Worm (Caenorhabditis elegans) whole organism, L2 larva: Measurements from ENCODE around the gene C05C10.3.

Experiments
- Y55F3AM.14 ChIP-seq: fragments of 200-800 bp; sonication (Bioruptor generic); optimal IDR thresholded peaks from 2 replicates; lab custom pipeline; 2018; ENCODE audit warnings: mild to moderate bottlenecking, missing genetic modification characterization, missing compliant biosample characterization
- alr-1 ChIP-seq: fragments of 150-350 bp; optimal IDR thresholded peaks from 2 replicates; lab custom pipeline; 2014; ENCODE audit warnings: missing biosample characterization, missing genetic modification characterization
- aly-2 ChIP-seq: fragments of 150-350 bp; optimal IDR thresholded peaks from 2 replicates; lab custom pipeline; 2014; ENCODE audit warnings: missing biosample characterization, missing genetic modification characterization
- ama-1 ChIP-seq: fragments of 150-350 bp; optimal IDR thresholded peaks from 2 replicates; lab custom pipeline; 2018; ENCODE audit warnings: inconsistent platforms
- blmp-1 ChIP-seq: sonication (generic microtip); optimal IDR thresholded peaks from 2 replicates; lab custom pipeline; 2017; ENCODE audit warnings: missing genetic modification characterization, mild to moderate bottlenecking, missing compliant biosample characterization, antibody characterized with exemption, moderate library complexity; ENCODE audit not compliant: insufficient read depth
- ceh-16 ChIP-seq: fragments of 150-350 bp; optimal IDR thresholded peaks from 2 replicates; lab custom pipeline; 2014; ENCODE audit warnings: missing biosample characterization, missing genetic modification characterization
- crh-2 ChIP-seq: sonication (generic microtip); optimal IDR thresholded peaks from 2 replicates; lab custom pipeline; 2017; ENCODE audit warnings: missing biosample characterization, missing genetic modification characterization
- egl-27 ChIP-seq: sonication (generic microtip); optimal IDR thresholded peaks from 3 replicates; lab custom pipeline; 2017; ENCODE audit warnings: missing biosample characterization, missing genetic modification reagents, missing genetic modification characterization
- elt-1 ChIP-seq: fragments of 150-350 bp; optimal IDR thresholded peaks from 2 replicates; lab custom pipeline; 2014; ENCODE audit warnings: missing biosample characterization, missing genetic modification characterization
- elt-3 ChIP-seq: sonication (generic microtip); optimal IDR thresholded peaks from 2 replicates; lab custom pipeline; 2017; ENCODE audit warnings: missing biosample characterization, missing genetic modification characterization
- fos-1 ChIP-seq: fragments of 150-350 bp; optimal IDR thresholded peaks from 2 replicates; lab custom pipeline; 2014; ENCODE audit warnings: missing biosample characterization, missing genetic modification characterization
- gmeb-1 ChIP-seq: fragments of 150-350 bp; optimal IDR thresholded peaks from 2 replicates; lab custom pipeline; 2014; ENCODE audit warnings: missing biosample characterization, missing genetic modification characterization
- lin-11 ChIP-seq: fragments of 150-350 bp; sonication (generic microtip); optimal IDR thresholded peaks from 2 replicates; lab custom pipeline; 2014; ENCODE audit warnings: missing biosample characterization, missing genetic modification characterization, inconsistent platforms, mixed read lengths
- lin-13 ChIP-seq: fragments of 150-350 bp; optimal IDR thresholded peaks from 2 replicates; lab custom pipeline; 2014; ENCODE audit warnings: missing biosample characterization, missing genetic modification reagents, missing genetic modification characterization
- lsy-2 ChIP-seq, 2 experiments: fragments of 150-350 bp in 1 of 2; sonication (generic microtip) in 1 of 2; optimal IDR thresholded peaks; 2 replicates each; lab custom pipeline; 2014 to 2017; ENCODE audit warnings: missing biosample characterization in 2 of 2, missing genetic modification characterization in 2 of 2
- mdl-1 ChIP-seq, 2 experiments: fragments of 150-350 bp in 1 of 2; sonication (generic microtip) in 1 of 2; optimal IDR thresholded peaks; 2 replicates each; lab custom pipeline; 2017; ENCODE audit warnings: missing biosample characterization in 2 of 2, missing genetic modification characterization in 2 of 2
- nhr-10 ChIP-seq: sonication (generic microtip); optimal IDR thresholded peaks from 2 replicates; lab custom pipeline; 2017; ENCODE audit warnings: missing biosample characterization, missing genetic modification characterization
- nhr-11 ChIP-seq: fragments of 150-350 bp; optimal IDR thresholded peaks from 2 replicates; lab custom pipeline; 2014; ENCODE audit warnings: missing biosample characterization, missing genetic modification characterization
- nhr-12 ChIP-seq: fragments of 150-350 bp; optimal IDR thresholded peaks from 2 replicates; lab custom pipeline; 2014; ENCODE audit warnings: missing biosample characterization, missing genetic modification characterization
- nhr-21 ChIP-seq: fragments of 150-350 bp; optimal IDR thresholded peaks from 2 replicates; lab custom pipeline; 2014; ENCODE audit warnings: missing biosample characterization, missing genetic modification characterization
- nhr-23 ChIP-seq: fragments of 150-350 bp; optimal IDR thresholded peaks from 2 replicates; lab custom pipeline; 2014; ENCODE audit warnings: missing biosample characterization, missing genetic modification reagents, missing genetic modification characterization
- nhr-237 ChIP-seq: fragments of 150-350 bp; optimal IDR thresholded peaks from 2 replicates; lab custom pipeline; 2014; ENCODE audit warnings: missing biosample characterization, missing genetic modification characterization
- nhr-25 ChIP-seq: fragments of 150-350 bp; sonication (generic microtip); optimal IDR thresholded peaks from 3 replicates; lab custom pipeline; 2014; ENCODE audit warnings: missing biosample characterization, missing genetic modification characterization
- nhr-6 ChIP-seq: fragments of 150-350 bp; optimal IDR thresholded peaks from 2 replicates; lab custom pipeline; 2014; ENCODE audit warnings: missing biosample characterization, missing genetic modification characterization
- nhr-77 ChIP-seq: fragments of 150-350 bp; optimal IDR thresholded peaks from 2 replicates; lab custom pipeline; 2014; ENCODE audit warnings: missing biosample characterization, missing genetic modification characterization
- peb-1 ChIP-seq: fragments of 150-350 bp; optimal IDR thresholded peaks from 2 replicates; lab custom pipeline; 2014; ENCODE audit warnings: missing biosample characterization, missing genetic modification characterization
- sem-4 ChIP-seq: fragments of 150-350 bp; optimal IDR thresholded peaks from 2 replicates; lab custom pipeline; 2014; ENCODE audit warnings: missing biosample characterization, missing genetic modification reagents, missing genetic modification characterization
- sma-3 ChIP-seq: sonication (generic microtip); optimal IDR thresholded peaks from 2 replicates; lab custom pipeline; 2016; ENCODE audit warnings: missing genetic modification reagents, missing genetic modification characterization, missing compliant biosample characterization
- sma-9 ChIP-seq, 2 experiments: fragments of 150-350 bp in 1 of 2; sonication (generic microtip) in 1 of 2; optimal IDR thresholded peaks; 2 replicates each; lab custom pipeline; 2014 to 2016; ENCODE audit warnings: missing genetic modification characterization in 2 of 2, mild to moderate bottlenecking in 1 of 2, missing biosample characterization in 1 of 2, missing compliant biosample characterization in 1 of 2, missing genetic modification reagents in 1 of 2, moderate library complexity in 1 of 2
- snpc-4 ChIP-seq: fragments of 150-350 bp; optimal IDR thresholded peaks from 2 replicates; lab custom pipeline; 2014; ENCODE audit warnings: missing biosample characterization, missing genetic modification characterization
- unc-39 ChIP-seq: fragments of 150-350 bp; optimal IDR thresholded peaks from 2 replicates; lab custom pipeline; 2014; ENCODE audit warnings: missing biosample characterization, missing genetic modification characterization
- unc-55 ChIP-seq: fragments of 150-350 bp; sonication (generic microtip); optimal IDR thresholded peaks from 3 replicates; lab custom pipeline; 2014; ENCODE audit warnings: missing biosample characterization, missing genetic modification reagents, missing genetic modification characterization
- unc-62 ChIP-seq: fragments of 150-350 bp; optimal IDR thresholded peaks from 2 replicates; lab custom pipeline; 2014; ENCODE audit warnings: missing biosample characterization, missing genetic modification reagents, missing genetic modification characterization
- zag-1 ChIP-seq: fragments of 150-350 bp; optimal IDR thresholded peaks from 2 replicates; lab custom pipeline; 2014; ENCODE audit warnings: missing biosample characterization, missing genetic modification characterization
- ztf-1 ChIP-seq: fragments of 200-800 bp; sonication (Bioruptor generic); conservative IDR thresholded peaks from 2 replicates; pipeline ENCODE4 v1.3.6; 2022; ENCODE audit warnings: missing genetic modification characterization, missing compliant biosample characterization

Gene C05C10.3

ce11 chrII:9935664-9936063 lies 1.0 kb downstream of the C05C10.3 start:
- TF ChIP-seq egl-27 (tag; lab: Kevin White, UChicago) (no peak), lin-13 (GFP tag; lab: Kevin White, UChicago) (peak; percentile 17)

ce11 chrII:9935044-9935599 lies 1.6 kb downstream of the C05C10.3 start:
- TF ChIP-seq ztf-1 (GFP tag; lab: Robert Waterston, UW) (no peak), lsy-2 (tag; optimal IDR thresholded peaks at IDR 0.05; lab: Kevin White, UChicago) (no peak), nhr-237 (tag; lab: Kevin White, UChicago) (no peak), sem-4 (no peak), nhr-77 (tag; lab: Kevin White, UChicago) (no peak), aly-2 (tag; lab: Kevin White, UChicago) (no peak), blmp-1 (no peak), nhr-23 (no peak), unc-55 (GFP tag; lab: Kevin White, UChicago) (no peak), fos-1 (tag; lab: Kevin White, UChicago) (peak; percentile 43), unc-39 (no peak), mdl-1 (tag; optimal IDR thresholded peaks at IDR 0.05; lab: Kevin White, UChicago) (no peak), gmeb-1 (tag; lab: Kevin White, UChicago) (no peak), sma-9 (GFP tag; optimal IDR thresholded peaks at IDR 0.05; lab: Kevin White, UChicago) (peak; percentile 32), sma-9 (tag; optimal IDR thresholded peaks at IDR 0.05; lab: Kevin White, UChicago) (no peak), elt-1 (tag; lab: Kevin White, UChicago) (no peak), crh-2 (peak; percentile 47), nhr-25 (no peak), nhr-6 (tag; lab: Kevin White, UChicago) (no peak), nhr-12 (tag; lab: Kevin White, UChicago) (no peak), lin-11 (tag; lab: Kevin White, UChicago) (no peak), peb-1 (no peak), nhr-10 (tag; lab: Kevin White, UChicago) (no peak), Y55F3AM.14 (no peak)

- no peak for TF ChIP-seq zag-1 (tag; lab: Kevin White, UChicago)
- TF ChIP-seq lsy-2 (tag; optimal IDR thresholded peaks at IDR 0.05; lab: Kevin White, UChicago), result no peak
- no peak for TF ChIP-seq nhr-25
- no peak for TF ChIP-seq elt-1 (tag; lab: Kevin White, UChicago)
- TF ChIP-seq snpc-4, result no peak
- no peak for TF ChIP-seq alr-1 (tag; lab: Kevin White, UChicago)
- TF ChIP-seq nhr-21 (tag; lab: Kevin White, UChicago), result no peak
- TF ChIP-seq sem-4, result no peak
- no peak for TF ChIP-seq ztf-1 (GFP tag; lab: Robert Waterston, UW)
Measured at ce11 chrII:9934570-9934969, 2.1 kb downstream of the C05C10.3 start.

ce11 chrII:9933947-9934383 lies 2.7 kb downstream of the C05C10.3 start:
- peak; percentile 27 for TF ChIP-seq nhr-25
- no peak for TF ChIP-seq egl-27 (tag; lab: Kevin White, UChicago)
- TF ChIP-seq blmp-1, result no peak
- TF ChIP-seq nhr-21 (tag; lab: Kevin White, UChicago), result peak; percentile 14
- peak; percentile 42 for TF ChIP-seq sma-3 (GFP tag; lab: Kevin White, UChicago)
- peak; percentile 24 for TF ChIP-seq sma-9 (GFP tag; optimal IDR thresholded peaks at IDR 0.05; lab: Kevin White, UChicago)
- no peak for TF ChIP-seq sma-9 (tag; optimal IDR thresholded peaks at IDR 0.05; lab: Kevin White, UChicago)
- TF ChIP-seq nhr-6 (tag; lab: Kevin White, UChicago), result peak; percentile 44
- TF ChIP-seq nhr-11 (tag; lab: Kevin White, UChicago), result peak; percentile 49
- TF ChIP-seq lin-13 (GFP tag; lab: Kevin White, UChicago), result peak; percentile 56
- TF ChIP-seq ama-1 (lab: Kevin White, UChicago), result peak; percentile 63
- TF ChIP-seq lsy-2 (tag; optimal IDR thresholded peaks at IDR 0.05; lab: Kevin White, UChicago), result no peak

- no peak for TF ChIP-seq snpc-4
- no peak for TF ChIP-seq unc-39
- TF ChIP-seq nhr-6 (tag; lab: Kevin White, UChicago), result no peak
- no peak for TF ChIP-seq elt-3 (tag; lab: Kevin White, UChicago)
- no peak for TF ChIP-seq nhr-25
- no peak for TF ChIP-seq nhr-12 (tag; lab: Kevin White, UChicago)
- TF ChIP-seq ceh-16 (tag; lab: Kevin White, UChicago), result no peak
- no peak for TF ChIP-seq lin-11 (tag; lab: Kevin White, UChicago)
- no peak for TF ChIP-seq unc-62 (GFP tag; lab: Kevin White, UChicago)
- TF ChIP-seq gmeb-1 (tag; lab: Kevin White, UChicago), result no peak
Measured at ce11 chrII:9931476-9931875, 5.2 kb downstream of the C05C10.3 start, which contains the start of gene pho-11. pho-11 (plus strand) TSS chrII:9931849.
